Fruit fly (Drosophila melanogaster): Measurements from ENCODE around the gene Pka-R1.

The Pka-R1 gene

dm6 chr3L:20778224-20779063 is 37.5 kb upstream of the Pka-R1 start, which contains the start of the genes Pex16 and Pex14 (continued):
- peak; percentile 69 for TF ChIP-seq CG18619 (GFP tag; optimal IDR thresholded peaks at IDR 0.05)
- TF ChIP-seq Atf6 (GFP tag; IDR thresholded peaks at IDR 0.05) = peak; percentile 60; the same call in 1 of the 2 replicates
- peak; percentile 80 for TF ChIP-seq phol (tag; optimal IDR thresholded peaks at IDR 0.05)
- TF ChIP-seq onecut (GFP tag; IDR thresholded peaks at IDR 0.05) = peak; percentile 25; the same call in 1 of the 2 replicates
- peak; percentile 56 for TF ChIP-seq pzg (GFP tag; optimal IDR thresholded peaks at IDR 0.05)
- peak; percentile 99 for TF ChIP-seq CG6689 (GFP tag; IDR thresholded peaks at IDR 0.05)
- TF ChIP-seq chif (GFP tag; optimal IDR thresholded peaks at IDR 0.05) = peak; percentile 48 to 84
- TF ChIP-seq lov (optimal IDR thresholded peaks at IDR 0.05) = no peak
- TF ChIP-seq lov (GFP tag; IDR thresholded peaks at IDR 0.05) = no peak
- peak; percentile 65 for TF ChIP-seq CG12942 (GFP tag; optimal IDR thresholded peaks at IDR 0.05)
- TF ChIP-seq CG11085 (GFP tag; IDR thresholded peaks at IDR 0.05) = peak; percentile 71
- no peak for TF ChIP-seq B-H2 (GFP tag; optimal IDR thresholded peaks at IDR 0.05)
- peak; percentile 97 for TF ChIP-seq Ets65A (GFP tag)
- TF ChIP-seq CG7357 (GFP tag; IDR thresholded peaks at IDR 0.05) = peak; percentile 40; the same call in 1 of the 3 replicates
- TF ChIP-seq CG6683 (GFP tag; optimal IDR thresholded peaks at IDR 0.05) = no peak
- TF ChIP-seq E2f1 (GFP tag; IDR thresholded peaks at IDR 0.05) = peak; percentile 62; the same call in 1 of the 2 replicates
- TF ChIP-seq D19B (GFP tag; optimal IDR thresholded peaks at IDR 0.05) = peak; percentile 53
- peak; percentile 27 for TF ChIP-seq gcm2 (GFP tag; optimal IDR thresholded peaks at IDR 0.05)
- TF ChIP-seq da (GFP tag; optimal IDR thresholded peaks at IDR 0.05) = peak; percentile 42
- peak; percentile 27 for TF ChIP-seq caup (GFP tag; optimal IDR thresholded peaks at IDR 0.05; ENCODE audit: severe bottlenecking)
- no peak for TF ChIP-seq CG10959 (GFP tag; IDR thresholded peaks at IDR 0.05)
- no peak for TF ChIP-seq lbe (GFP tag; optimal IDR thresholded peaks at IDR 0.05)
- TF ChIP-seq so (GFP tag; IDR thresholded peaks at IDR 0.05) = peak; percentile 66; the same call in 1 of the 3 replicates
- TF ChIP-seq Tbp (GFP tag; optimal IDR thresholded peaks at IDR 0.05) = no peak
- no peak for TF ChIP-seq ERR (GFP tag; optimal IDR thresholded peaks at IDR 0.05)
- no peak for TF ChIP-seq CTCF (GFP tag; optimal IDR thresholded peaks at IDR 0.05)
- peak; percentile 78 for TF ChIP-seq Ptx1 (GFP tag; IDR thresholded peaks at IDR 0.05)
- peak; percentile 41 for TF ChIP-seq E2f2 (GFP tag; IDR thresholded peaks at IDR 0.05)
- TF ChIP-seq aop (GFP tag; IDR thresholded peaks at IDR 0.05) = no peak
- TF ChIP-seq CG14667 (GFP tag; IDR thresholded peaks at IDR 0.05) = peak; percentile 68
- TF ChIP-seq PHDP (tag; optimal IDR thresholded peaks at IDR 0.05) = peak; percentile 46
- TF ChIP-seq CG17912 (GFP tag; optimal IDR thresholded peaks at IDR 0.05) = peak; percentile 25
- no peak for TF ChIP-seq Doc3 (GFP tag; IDR thresholded peaks at IDR 0.05; ENCODE audit: partially characterized antibody)
- TF ChIP-seq Bteb2 (GFP tag; optimal IDR thresholded peaks at IDR 0.05) = peak; percentile 61
- peak; percentile 22; the same call in 1 of the 3 replicates for TF ChIP-seq sr (GFP tag; IDR thresholded peaks at IDR 0.05)
- peak; percentile 27 for TF ChIP-seq odd (GFP tag; optimal IDR thresholded peaks at IDR 0.05)
- peak; percentile 70 for TF ChIP-seq CG13424 (tag; optimal IDR thresholded peaks at IDR 0.05)
- TF ChIP-seq Atf-2 (GFP tag; optimal IDR thresholded peaks at IDR 0.05) = peak; percentile 72
- TF ChIP-seq CG7372 (GFP tag; IDR thresholded peaks at IDR 0.05) = peak; percentile 81
- TF ChIP-seq CG2199 (GFP tag; IDR thresholded peaks at IDR 0.05) = peak; percentile 75; the same call in 2 of the 3 replicates
- TF ChIP-seq CG13894 (tag; optimal IDR thresholded peaks at IDR 0.05) = no peak
- peak; percentile 82 for TF ChIP-seq Hsf (GFP tag; optimal IDR thresholded peaks at IDR 0.05)
- TF ChIP-seq CoRest (tag; optimal IDR thresholded peaks at IDR 0.05) = peak; percentile 79
- TF ChIP-seq ara (GFP tag; IDR thresholded peaks at IDR 0.05) = peak; percentile 37
- TF ChIP-seq CrebB (tag; optimal IDR thresholded peaks at IDR 0.05) = no peak
- no peak for TF ChIP-seq ato (GFP tag; IDR thresholded peaks at IDR 0.05; ENCODE audit: partially characterized antibody)
- no peak for TF ChIP-seq yki (optimal IDR thresholded peaks at IDR 0.05)
- no peak for TF ChIP-seq CG7745 (tag; optimal IDR thresholded peaks at IDR 0.05)
- peak; percentile 15 for TF ChIP-seq trem (tag; optimal IDR thresholded peaks at IDR 0.05)
- TF ChIP-seq CG18011 (GFP tag; optimal IDR thresholded peaks at IDR 0.05) = peak; percentile 50
- TF ChIP-seq CG2202 (tag; optimal IDR thresholded peaks at IDR 0.05) = no peak
